Worm (Caenorhabditis elegans): ENCODE results near the gene ltd-1.

The ltd-1 gene

ce11 chrII:8093914-8094313 lies 1.4 kb upstream of the ltd-1 start:
- no peak for TF ChIP-seq lim-7 (GFP tag; IDR thresholded peaks at IDR 0.05)
- no peak for TF ChIP-seq nhr-237 (tag; optimal IDR thresholded peaks at IDR 0.05)
- no peak for TF ChIP-seq nhr-42 (GFP tag; IDR thresholded peaks at IDR 0.05)
- no peak for TF ChIP-seq hlh-11 (tag; optimal IDR thresholded peaks at IDR 0.05)
- no peak for TF ChIP-seq dpl-1 (GFP tag; optimal IDR thresholded peaks at IDR 0.05)
- TF ChIP-seq nhr-111 (GFP tag; optimal IDR thresholded peaks at IDR 0.05) = no peak
- no peak for TF ChIP-seq Y105C5A.15 (GFP tag; IDR thresholded peaks at IDR 0.05)
- no peak for TF ChIP-seq gei-8 (GFP tag; optimal IDR thresholded peaks at IDR 0.05)
- TF ChIP-seq zfp-3 (GFP tag; conservative IDR thresholded peaks at IDR 0.05) = no peak
- no peak for TF ChIP-seq ztf-11 (tag; optimal IDR thresholded peaks at IDR 0.05)
- TF ChIP-seq mes-2 (tag; optimal IDR thresholded peaks at IDR 0.05; ENCODE audit: poor library complexity, severe bottlenecking) = no peak
- TF ChIP-seq snpc-4 (tag; optimal IDR thresholded peaks at IDR 0.05) = no peak
- no peak for TF ChIP-seq nhr-41 (GFP tag; IDR thresholded peaks at IDR 0.05)
- no peak for TF ChIP-seq tra-1 (GFP tag; IDR thresholded peaks at IDR 0.05)

- no peak for TF ChIP-seq ctbp-1 (GFP tag; IDR thresholded peaks at IDR 0.05)
- peak; percentile 93 for TF ChIP-seq aha-1 (tag)
- no peak for TF ChIP-seq ceh-62 (tag; optimal IDR thresholded peaks at IDR 0.05)
Measured at ce11 chrII:8093283-8093682, 729 bp upstream of the ltd-1 start.

ce11 chrII:8091528-8091927 lies 1.0 kb downstream of the ltd-1 start:
- peak; percentile 48 for TF ChIP-seq hlh-30 (tag; optimal IDR thresholded peaks at IDR 0.05; ENCODE audit: insufficient read depth)
- peak; percentile 47 for TF ChIP-seq nhr-102 (tag; optimal IDR thresholded peaks at IDR 0.05)
- no peak for TF ChIP-seq ztf-11 (tag; optimal IDR thresholded peaks at IDR 0.05)
- TF ChIP-seq Y5F2A.4 (GFP tag; optimal IDR thresholded peaks at IDR 0.05) = no peak
- TF ChIP-seq unc-62 (GFP tag; optimal IDR thresholded peaks at IDR 0.05 in 1 of 2) = peak in 1 of 2 experiments; percentile 19
- no peak for TF ChIP-seq unc-62 (tag; optimal IDR thresholded peaks at IDR 0.05)
- no peak for TF ChIP-seq daf-16 (GFP tag; optimal IDR thresholded peaks at IDR 0.05)
- peak; percentile 26 for TF ChIP-seq daf-16 (tag; optimal IDR thresholded peaks at IDR 0.05)
- no peak for TF ChIP-seq lir-3 (tag; optimal IDR thresholded peaks at IDR 0.05)
- TF ChIP-seq nhr-6 (tag; optimal IDR thresholded peaks at IDR 0.05) = peak; percentile 10
- TF ChIP-seq nhr-76 (tag; optimal IDR thresholded peaks at IDR 0.05) = no peak
- no peak for TF ChIP-seq nhr-48 (tag; optimal IDR thresholded peaks at IDR 0.05)
- TF ChIP-seq mxl-3 (GFP tag; optimal IDR thresholded peaks at IDR 0.05) = no peak
- no peak for TF ChIP-seq ZK337.2 (GFP tag; IDR thresholded peaks at IDR 0.05)
- no peak; the same call in 1 of the 2 replicates for TF ChIP-seq nhr-42 (GFP tag; IDR thresholded peaks at IDR 0.05)
- no peak for TF ChIP-seq ztf-7 (tag; optimal IDR thresholded peaks at IDR 0.05)
- no peak for TF ChIP-seq mxl-2 (GFP tag; conservative IDR thresholded peaks at IDR 0.05)
- TF ChIP-seq cey-2 (tag; optimal IDR thresholded peaks at IDR 0.05; ENCODE audit: borderline replicate concordance, insufficient read depth) = no peak
- no peak for TF ChIP-seq sdz-12 (GFP tag; optimal IDR thresholded peaks at IDR 0.05)
- TF ChIP-seq vab-7 (GFP tag; IDR thresholded peaks at IDR 0.05) = no peak
- TF ChIP-seq nhr-28 (tag; optimal IDR thresholded peaks at IDR 0.05) = peak; percentile 0
- no peak for TF ChIP-seq gei-8 (GFP tag; optimal IDR thresholded peaks at IDR 0.05)
- TF ChIP-seq unc-39 (tag; optimal IDR thresholded peaks at IDR 0.05) = no peak
- TF ChIP-seq ceh-32 (tag; optimal IDR thresholded peaks at IDR 0.05; ENCODE audit: poor library complexity) = no peak
- TF ChIP-seq F26F4.8 (GFP tag; conservative IDR thresholded peaks at IDR 0.05) = no peak
- peak; percentile 56 for TF ChIP-seq hlh-11 (tag; optimal IDR thresholded peaks at IDR 0.05)
- peak; percentile 19 for TF ChIP-seq dpl-1 (GFP tag; optimal IDR thresholded peaks at IDR 0.05)
- TF ChIP-seq snpc-1.2 (GFP tag; IDR thresholded peaks at IDR 0.05) = peak; percentile 76
- TF ChIP-seq F49E8.2 (tag; optimal IDR thresholded peaks at IDR 0.05; ENCODE audit: borderline replicate concordance) = peak; percentile 60
- peak; percentile 71 for TF ChIP-seq lin-38 (GFP tag; IDR thresholded peaks at IDR 0.05)
- TF ChIP-seq egl-43 (GFP tag; IDR thresholded peaks at IDR 0.05) = no peak
- TF ChIP-seq F37D6.2 (tag; optimal IDR thresholded peaks at IDR 0.05) = no peak
- no peak for TF ChIP-seq ceh-20 (GFP tag; IDR thresholded peaks at IDR 0.05)
- TF ChIP-seq Y75B8A.6 (GFP tag; IDR thresholded peaks at IDR 0.05) = no peak
- TF ChIP-seq madf-5 (GFP tag; IDR thresholded peaks at IDR 0.05) = no peak
- TF ChIP-seq tag-97 (GFP tag; IDR thresholded peaks at IDR 0.05) = no peak
- no peak for TF ChIP-seq F44E2.7 (GFP tag; IDR thresholded peaks at IDR 0.05)
